Worm (Caenorhabditis elegans): ENCODE data around the gene C06A1.3.

Gene C06A1.3

DNA sequence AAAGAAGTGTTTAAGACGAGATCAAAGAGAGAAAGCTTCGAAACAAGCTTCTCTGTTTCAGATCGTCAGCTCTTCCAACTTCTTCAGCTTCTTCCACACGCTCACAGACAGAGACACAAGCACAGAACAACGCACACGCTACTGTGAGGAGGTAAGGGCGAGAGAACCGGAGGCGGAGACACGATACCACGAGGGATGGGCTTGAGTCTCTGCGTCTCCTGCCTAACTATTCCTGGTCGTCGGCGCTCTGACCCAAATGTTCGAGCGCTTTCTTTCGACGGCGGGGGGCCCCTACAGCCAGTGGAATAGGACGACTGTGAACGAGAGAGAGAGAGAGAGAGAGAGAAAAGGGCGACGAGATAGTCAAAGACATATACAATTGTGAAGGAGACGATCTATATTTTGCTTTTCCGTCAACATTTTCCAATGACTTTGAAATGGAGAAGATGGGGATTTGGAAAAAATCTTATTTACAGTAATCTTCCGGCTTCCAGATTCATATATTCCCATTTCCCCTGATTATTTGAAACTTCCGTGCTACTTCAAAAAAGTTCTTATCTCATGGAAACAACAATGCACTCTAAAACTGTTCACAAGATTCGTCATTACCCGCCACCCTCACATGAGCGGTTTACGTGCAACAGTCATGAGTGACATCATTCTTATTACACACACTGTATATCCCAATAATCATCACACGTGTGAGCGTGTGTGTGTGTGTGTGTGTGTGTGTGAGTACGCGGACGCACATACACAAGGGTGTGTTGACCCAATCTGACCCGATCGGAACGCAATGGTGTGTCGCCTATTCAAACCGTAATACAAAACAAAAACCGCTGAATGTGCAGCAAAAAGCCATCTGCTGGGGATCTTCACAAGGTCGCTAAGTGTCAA, 23.0 kb upstream of the C06A1.3 start (continued):
- TF ChIP-seq jun-1 (tag; optimal IDR thresholded peaks at IDR 0.05) (peak; percentile 89), sup-37 (GFP tag; optimal IDR thresholded peaks at IDR 0.05) (peak; percentile 5), mep-1 (tag; optimal IDR thresholded peaks at IDR 0.05) (peak; percentile 48), C34B4.2 (tag; optimal IDR thresholded peaks at IDR 0.05) (no peak), ceh-88 (GFP tag; IDR thresholded peaks at IDR 0.05) (peak; percentile 64), nhr-237 (tag; optimal IDR thresholded peaks at IDR 0.05) (peak; percentile 48), snu-23 (GFP tag; optimal IDR thresholded peaks at IDR 0.05) (peak; percentile 94), ets-5 (GFP tag; IDR thresholded peaks at IDR 0.05) (0 out of 2 replicates have a peak, but pooled peaks have one; percentile 5), nhr-28 (tag; optimal IDR thresholded peaks at IDR 0.05) (no peak), aly-2 (tag; optimal IDR thresholded peaks at IDR 0.05) (peak; percentile 16), unc-86 (tag; optimal IDR thresholded peaks at IDR 0.05) (peak; percentile 90), C04F5.9 (tag; optimal IDR thresholded peaks at IDR 0.05) (peak; percentile 19), nhr-85 (tag) (peak; percentile 92), fos-1 (tag; optimal IDR thresholded peaks at IDR 0.05) (peak; percentile 50), dpl-1 (GFP tag; optimal IDR thresholded peaks at IDR 0.05) (peak; percentile 44 to 59 (median 45)), mef-2 (tag; optimal IDR thresholded peaks at IDR 0.05) (peak; percentile 45), ces-1 (GFP tag; optimal IDR thresholded peaks at IDR 0.05) (no peak), nhr-20 (tag; optimal IDR thresholded peaks at IDR 0.05) (peak; percentile 82), C16A3.4 (tag; optimal IDR thresholded peaks at IDR 0.05) (peak; percentile 85), unc-130 (tag; optimal IDR thresholded peaks at IDR 0.05) (peak; percentile 22), pqm-1 (tag; optimal IDR thresholded peaks at IDR 0.05) (no peak), ztf-4 (tag; optimal IDR thresholded peaks at IDR 0.05) (peak; percentile 87), efl-1 (optimal IDR thresholded peaks at IDR 0.05) (peak; percentile 71 to 82), efl-1 (GFP tag; optimal IDR thresholded peaks at IDR 0.05 in 1 of 2) (peak; percentile 44 to 92), tlp-1 (tag; optimal IDR thresholded peaks at IDR 0.05) (no peak), unc-62 (GFP tag; optimal IDR thresholded peaks at IDR 0.05) (no peak), egl-13 (tag; optimal IDR thresholded peaks at IDR 0.05) (peak; percentile 49), unc-98 (GFP tag; IDR thresholded peaks at IDR 0.05) (no peak), sptf-1 (tag; optimal IDR thresholded peaks at IDR 0.05) (no peak), tbx-2 (tag; optimal IDR thresholded peaks at IDR 0.05) (peak; percentile 83), fkh-10 (GFP tag; optimal IDR thresholded peaks at IDR 0.05) (peak; percentile 89), pag-3 (tag; optimal IDR thresholded peaks at IDR 0.05; ENCODE audit: borderline replicate concordance, insufficient read depth) (no peak), snpc-4 (tag; optimal IDR thresholded peaks at IDR 0.05) (peak; percentile 59), isw-1 (GFP tag; IDR thresholded peaks at IDR 0.05) (peak; percentile 59), hpl-2 (GFP tag; optimal IDR thresholded peaks at IDR 0.05) (no peak), lin-39 (tag; optimal IDR thresholded peaks at IDR 0.05) (no peak)

DNA sequence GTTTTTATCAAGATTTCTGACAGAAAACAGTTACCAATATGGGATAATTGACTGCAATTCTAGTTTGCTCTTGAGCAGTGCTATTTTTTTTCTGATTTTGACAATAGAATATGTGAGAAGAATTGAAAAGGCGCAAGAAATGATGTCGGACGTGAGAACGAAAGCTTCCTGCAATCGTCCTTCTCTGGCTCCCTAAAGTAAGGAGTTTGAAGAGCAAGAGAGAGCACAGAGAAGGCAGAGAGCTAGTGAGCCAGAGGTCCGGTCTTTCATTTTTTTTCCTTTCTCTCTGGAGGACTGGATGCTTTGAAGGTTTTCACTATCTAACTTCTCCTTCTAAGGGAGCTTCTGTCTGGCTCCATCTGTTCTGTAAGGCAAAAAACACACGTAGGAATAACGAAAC, 21.9 kb upstream of the C06A1.3 start:
- TF ChIP-seq mab-9 (GFP tag; IDR thresholded peaks at IDR 0.05) (no peak), ztf-11 (tag; optimal IDR thresholded peaks at IDR 0.05) (no peak), skn-1 (tag; optimal IDR thresholded peaks at IDR 0.05) (no peak), isw-1 (GFP tag; IDR thresholded peaks at IDR 0.05) (no peak), elt-2 (tag; optimal IDR thresholded peaks at IDR 0.05) (no peak), nhr-85 (tag) (peak; percentile 15), tlp-1 (tag; optimal IDR thresholded peaks at IDR 0.05) (no peak), tbx-2 (tag; optimal IDR thresholded peaks at IDR 0.05) (no peak), ama-1 (optimal IDR thresholded peaks at IDR 0.05) (peak; percentile 21), sptf-1 (tag; optimal IDR thresholded peaks at IDR 0.05) (peak; percentile 94), unc-86 (tag; optimal IDR thresholded peaks at IDR 0.05) (peak; percentile 4), swsn-7 (tag; optimal IDR thresholded peaks at IDR 0.05) (no peak), rnt-1 (tag; optimal IDR thresholded peaks at IDR 0.05) (no peak), jun-1 (tag; optimal IDR thresholded peaks at IDR 0.05) (no peak), unc-98 (GFP tag; IDR thresholded peaks at IDR 0.05) (no peak), fkh-4 (tag; optimal IDR thresholded peaks at IDR 0.05; ENCODE audit: borderline replicate concordance) (no peak), C16A3.4 (tag; optimal IDR thresholded peaks at IDR 0.05) (no peak), nhr-28 (tag; optimal IDR thresholded peaks at IDR 0.05) (no peak), fos-1 (tag; optimal IDR thresholded peaks at IDR 0.05) (no peak), lin-14 (GFP tag; optimal IDR thresholded peaks at IDR 0.05) (peak; percentile 57), fkh-10 (GFP tag; optimal IDR thresholded peaks at IDR 0.05) (peak; percentile 12), dsc-1 (tag; optimal IDR thresholded peaks at IDR 0.05) (no peak), snpc-4 (tag; optimal IDR thresholded peaks at IDR 0.05) (no peak), grh-1 (GFP tag; IDR thresholded peaks at IDR 0.05) (no peak), ces-1 (GFP tag; optimal IDR thresholded peaks at IDR 0.05) (no peak), nhr-71 (tag; optimal IDR thresholded peaks at IDR 0.05) (no peak), ceh-88 (GFP tag; IDR thresholded peaks at IDR 0.05) (no peak), ceh-82 (tag; optimal IDR thresholded peaks at IDR 0.05) (peak in 1 of 3 experiments; percentile 12), vab-15 (tag; optimal IDR thresholded peaks at IDR 0.05) (no peak)

All from whole organism, L1 larva.